Worm (Caenorhabditis elegans): ENCODE results near the gene M163.9.

M163.9 gene

DNA sequence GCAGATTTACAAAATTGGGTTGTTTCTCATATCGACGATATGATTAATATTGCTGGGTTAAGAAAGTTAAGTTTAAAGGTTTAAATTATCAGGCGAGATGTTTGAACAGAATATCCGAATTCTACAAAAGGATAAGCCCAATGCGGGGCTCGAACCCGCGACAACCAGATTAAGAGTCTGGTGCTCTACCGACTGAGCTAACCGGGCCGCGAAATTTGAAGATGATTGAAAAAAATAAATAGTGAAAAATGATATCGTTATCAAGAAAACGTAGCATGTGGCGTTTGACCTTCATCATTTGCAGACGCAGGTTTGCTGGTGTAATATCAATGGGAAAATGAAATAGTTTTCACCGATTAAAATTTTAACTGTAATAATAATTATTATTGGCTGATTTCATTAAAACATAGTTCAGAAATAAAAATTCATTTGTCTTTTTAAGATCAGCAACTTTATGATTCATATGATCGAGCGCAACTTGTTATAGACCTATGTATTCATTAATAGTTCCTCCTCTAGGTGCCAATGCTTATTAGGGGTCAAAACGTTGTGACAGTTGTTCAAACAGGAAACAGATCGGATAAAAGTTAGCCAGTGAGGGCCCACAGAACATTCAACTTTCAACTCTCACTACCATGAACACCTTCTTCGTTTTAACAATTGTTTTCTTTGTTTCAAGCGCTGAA lies 9.5 kb downstream of the M163.9 start, which contains the start of gene M163.11 (continued):
- TF ChIP-seq die-1 (tag; optimal IDR thresholded peaks at IDR 0.05) (peak; percentile 92), aptf-3 (GFP tag; IDR thresholded peaks at IDR 0.05) (0 out of 2 replicates have a peak, but pooled peaks have one; percentile 55), B0336.3 (GFP tag; IDR thresholded peaks at IDR 0.05) (no peak), C17E4.6 (GFP tag; IDR thresholded peaks at IDR 0.05) (no peak), lag-1 (GFP tag; IDR thresholded peaks at IDR 0.05) (no peak), nhr-80 (tag; optimal IDR thresholded peaks at IDR 0.05) (peak; percentile 8), nhr-120 (GFP tag; IDR thresholded peaks at IDR 0.05) (no peak), rec-8 (tag; optimal IDR thresholded peaks at IDR 0.05) (peak; percentile 55 to 57), akir-1 (GFP tag; optimal IDR thresholded peaks at IDR 0.05) (no peak), hsf-1 (GFP tag; IDR thresholded peaks at IDR 0.05) (no peak), madf-6 (GFP tag; IDR thresholded peaks at IDR 0.05) (peak; percentile 44; the same call in 1 of the 2 replicates), lin-40 (tag; optimal IDR thresholded peaks at IDR 0.05) (peak; percentile 11), rpc-1 (optimal IDR thresholded peaks at IDR 0.05) (peak; percentile 85), rpc-1 (tag; optimal IDR thresholded peaks at IDR 0.05) (peak; percentile 92), somi-1 (GFP tag; optimal IDR thresholded peaks at IDR 0.05) (no peak), gei-17 (GFP tag; optimal IDR thresholded peaks at IDR 0.05) (no peak), snpc-1.3 (tag; optimal IDR thresholded peaks at IDR 0.05; ENCODE audit: insufficient read depth) (peak; percentile 63), F39B2.1 (GFP tag; IDR thresholded peaks at IDR 0.05) (no peak), xnd-1 (tag; optimal IDR thresholded peaks at IDR 0.05) (no peak), let-607 (tag; optimal IDR thresholded peaks at IDR 0.05) (peak; percentile 30 to 37), hlh-26 (GFP tag; conservative IDR thresholded peaks at IDR 0.05) (no peak), ceh-58 (GFP tag; IDR thresholded peaks at IDR 0.05) (no peak), ama-1 (optimal IDR thresholded peaks at IDR 0.05) (no peak), ama-1 (GFP tag; optimal IDR thresholded peaks at IDR 0.05) (peak; percentile 42 to 92), mes-4 (tag; optimal IDR thresholded peaks at IDR 0.05) (peak; percentile 61), egl-18 (GFP tag; IDR thresholded peaks at IDR 0.05) (no peak), hmg-20 (GFP tag; IDR thresholded peaks at IDR 0.05) (peak; percentile 67; the same call in 1 of the 2 replicates), K11D2.4 (GFP tag; IDR thresholded peaks at IDR 0.05) (no peak), zim-3 (tag; optimal IDR thresholded peaks at IDR 0.05) (peak; percentile 57), nhr-90 (tag; optimal IDR thresholded peaks at IDR 0.05) (peak; percentile 86), F23B12.7 (tag; optimal IDR thresholded peaks at IDR 0.05; ENCODE audit: insufficient read depth) (peak; percentile 9), attf-5 (GFP tag; optimal IDR thresholded peaks at IDR 0.05) (peak; percentile 7), sptf-2 (GFP tag; optimal IDR thresholded peaks at IDR 0.05) (no peak), hlh-12 (tag; optimal IDR thresholded peaks at IDR 0.05) (peak; percentile 44), bed-2 (GFP tag; IDR thresholded peaks at IDR 0.05) (no peak), dpl-1 (GFP tag; optimal IDR thresholded peaks at IDR 0.05) (no peak), ztf-25 (GFP tag; IDR thresholded peaks at IDR 0.05) (no peak), C06A6.2 (GFP tag; conservative IDR thresholded peaks at IDR 0.05) (no peak), tbp1 (GFP tag; optimal IDR thresholded peaks at IDR 0.05) (peak; percentile 91), athp-1 (tag; optimal IDR thresholded peaks at IDR 0.05) (peak; percentile 21), madf-10 (tag; optimal IDR thresholded peaks at IDR 0.05) (peak; percentile 39), ekl-4 (GFP tag; IDR thresholded peaks at IDR 0.05) (0 out of 2 replicates have a peak, but pooled peaks have one; percentile 55), F57A8.1 (GFP tag; optimal IDR thresholded peaks at IDR 0.05) (no peak), bed-1 (GFP tag; IDR thresholded peaks at IDR 0.05) (no peak), snpc-1.1 (tag; optimal IDR thresholded peaks at IDR 0.05; ENCODE audit: insufficient read depth) (peak; percentile 71), F49E8.2 (tag; optimal IDR thresholded peaks at IDR 0.05; ENCODE audit: insufficient read depth) (peak; percentile 40), tlf-1 (GFP tag; optimal IDR thresholded peaks at IDR 0.05) (peak; percentile 15), F57C9.4 (tag; optimal IDR thresholded peaks at IDR 0.05) (no peak)

All from whole organism, young adult.